Fruit fly (Drosophila melanogaster) whole organism, embryonic: ENCODE measurements around the gene CG13315.

ENCODE experiments used
- Aef1 ChIP-seq: fragments of 200-800 bp; sonication (Bioruptor generic); IDR thresholded peaks from 3 replicates; pipeline ENCODE4 v1.3.6; 2022; ENCODE audit warnings: missing biosample characterization, missing genetic modification characterization
- CG12071 ChIP-seq: fragments of 200-800 bp; sonication (Bioruptor generic); optimal IDR thresholded peaks from 3 replicates; lab custom pipeline; 2018; ENCODE audit warnings: missing biosample characterization, mild to moderate bottlenecking, missing genetic modification characterization
- CG12744 ChIP-seq: fragments of 200-800 bp; sonication (Bioruptor generic); optimal IDR thresholded peaks from 2 replicates; lab custom pipeline; 2016; ENCODE audit warnings: missing biosample characterization, missing genetic modification characterization
- CG14667 ChIP-seq: fragments of 200-800 bp; sonication (Bioruptor generic); IDR thresholded peaks from 2 replicates; pipeline ENCODE4 v1.3.6; 2022; ENCODE audit warnings: missing biosample characterization, missing genetic modification characterization
- CG17385 ChIP-seq: fragments of 200-800 bp; sonication (Bioruptor generic); optimal IDR thresholded peaks from 3 replicates; lab custom pipeline; 2018; ENCODE audit warnings: missing biosample characterization, mild to moderate bottlenecking, missing genetic modification characterization
- CG17568 ChIP-seq: fragments of 200-800 bp; sonication (Bioruptor generic); optimal IDR thresholded peaks from 2 replicates; lab custom pipeline; 2018; ENCODE audit warnings: missing biosample characterization, mild to moderate bottlenecking, missing genetic modification characterization, moderate library complexity
- CG17912 ChIP-seq: fragments of 200-800 bp; sonication (Bioruptor generic); optimal IDR thresholded peaks from 2 replicates; lab custom pipeline; 2018; ENCODE audit warnings: missing biosample characterization, mild to moderate bottlenecking, missing genetic modification characterization
- CG18599 ChIP-seq: fragments of 200-800 bp; sonication (Bioruptor generic); optimal IDR thresholded peaks from 3 replicates; lab custom pipeline; 2017; ENCODE audit warnings: missing biosample characterization, missing genetic modification characterization, mild to moderate bottlenecking, moderate library complexity, missing genetic modification reagents
- CG2875 ChIP-seq: fragments of 200-800 bp; sonication (Bioruptor generic); optimal IDR thresholded peaks from 2 replicates; lab custom pipeline; 2017; ENCODE audit warnings: missing biosample characterization, mild to moderate bottlenecking, missing genetic modification characterization, missing genetic modification reagents
- CG3847 ChIP-seq: fragments of 200-800 bp; sonication (Bioruptor generic); IDR thresholded peaks from 2 replicates; pipeline ENCODE4 v1.3.6; 2022; ENCODE audit warnings: missing biosample characterization, missing genetic modification characterization
- CG4854 ChIP-seq: fragments of 200-800 bp; sonication (Bioruptor generic); optimal IDR thresholded peaks from 2 replicates; lab custom pipeline; 2016; ENCODE audit warnings: missing biosample characterization, missing genetic modification characterization, inconsistent platforms
- CG8359 ChIP-seq: fragments of 200-800 bp; sonication (Bioruptor generic); optimal IDR thresholded peaks from 2 replicates; lab custom pipeline; 2017; ENCODE audit warnings: missing biosample characterization, mild to moderate bottlenecking, missing genetic modification characterization, borderline replicate concordance
- CG8765 ChIP-seq: fragments of 200-800 bp; sonication (Bioruptor generic); IDR thresholded peaks from 2 replicates; pipeline ENCODE4 v1.3.6; 2022; ENCODE audit warnings: missing biosample characterization, missing genetic modification characterization
- CG9609 ChIP-seq: fragments of 200-800 bp; sonication (Bioruptor generic); optimal IDR thresholded peaks from 3 replicates; lab custom pipeline; 2016; ENCODE audit warnings: missing biosample characterization, missing genetic modification characterization
- Dip3 ChIP-seq: fragments of 200-800 bp; sonication (Bioruptor generic); optimal IDR thresholded peaks from 3 replicates; lab custom pipeline; 2016; ENCODE audit warnings: missing biosample characterization, missing genetic modification characterization
- Elba2 ChIP-seq: fragments of 200-800 bp; sonication (Bioruptor generic); optimal IDR thresholded peaks from 3 replicates; lab custom pipeline; 2016; ENCODE audit warnings: missing biosample characterization, missing genetic modification characterization
- Hmr ChIP-seq: fragments of 200-800 bp; sonication (Bioruptor generic); optimal IDR thresholded peaks from 3 replicates; lab custom pipeline; 2017; ENCODE audit warnings: mild to moderate bottlenecking, missing biosample characterization, missing genetic modification reagents, missing genetic modification characterization
- Hr51 ChIP-seq, 2 experiments: fragments of 200-800 bp; sonication (Bioruptor generic); optimal IDR thresholded peaks; 2 replicates in 1 of 2; 3 replicates in 1 of 2; lab custom pipeline; 2016 to 2018; ENCODE audit warnings: missing biosample characterization in 2 of 2, missing genetic modification characterization in 2 of 2, mild to moderate bottlenecking in 1 of 2, moderate library complexity in 1 of 2
- Hr78 ChIP-seq, 2 experiments: fragments of 200-800 bp in 1 of 2; fragments of >200 bp in 1 of 2; sonication (Bioruptor generic) in 1 of 2; optimal IDR thresholded peaks; 2 replicates each; lab custom pipeline; 2017 to 2019; ENCODE audit warnings: missing biosample characterization in 2 of 2, missing genetic modification characterization in 2 of 2, mild to moderate bottlenecking in 1 of 2, moderate library complexity in 1 of 2
- Jarid2 ChIP-seq: fragments of 200-800 bp; sonication (Bioruptor generic); optimal IDR thresholded peaks from 3 replicates; lab custom pipeline; 2017; ENCODE audit warnings: mild to moderate bottlenecking, missing biosample characterization, missing genetic modification reagents, missing genetic modification characterization
- Lpt ChIP-seq: fragments of >200 bp; optimal IDR thresholded peaks from 2 replicates; lab custom pipeline; 2018; ENCODE audit warnings: missing biosample characterization, missing genetic modification characterization
- Neu2 ChIP-seq: fragments of 200-800 bp; sonication (Bioruptor generic); optimal IDR thresholded peaks from 3 replicates; lab custom pipeline; 2016; ENCODE audit warnings: missing biosample characterization, missing genetic modification characterization, borderline replicate concordance
- Nf-YB ChIP-seq: fragments of 200-800 bp; sonication (Bioruptor generic); optimal IDR thresholded peaks from 3 replicates; lab custom pipeline; 2019; ENCODE audit warnings: missing biosample characterization, mild to moderate bottlenecking, missing genetic modification characterization, moderate library complexity
- Sin3A ChIP-seq: fragments of >200 bp; optimal IDR thresholded peaks from 2 replicates; lab custom pipeline; 2018
- Six4 ChIP-seq: fragments of 200-800 bp; sonication (Bioruptor generic); optimal IDR thresholded peaks from 2 replicates; lab custom pipeline; 2016; ENCODE audit warnings: missing biosample characterization, missing genetic modification characterization
- Sry-β ChIP-seq: fragments of 200-800 bp; sonication (Bioruptor generic); optimal IDR thresholded peaks from 2 replicates; lab custom pipeline; 2018; ENCODE audit warnings: missing biosample characterization, mild to moderate bottlenecking, missing genetic modification characterization, moderate library complexity
- Ssrp ChIP-seq: fragments of 200-800 bp; sonication (Bioruptor generic); optimal IDR thresholded peaks from 2 replicates; lab custom pipeline; 2018; ENCODE audit warnings: missing biosample characterization, mild to moderate bottlenecking, missing genetic modification characterization, moderate library complexity
- Xrp1 ChIP-seq: fragments of 200-800 bp; sonication (Bioruptor generic); IDR thresholded peaks from 2 replicates; pipeline ENCODE4 v1.3.6; 2022; ENCODE audit warnings: missing biosample characterization, missing genetic modification characterization
- ab ChIP-seq: fragments of 200-800 bp; sonication (Bioruptor generic); optimal IDR thresholded peaks from 2 replicates; lab custom pipeline; 2016; ENCODE audit warnings: missing biosample characterization, missing genetic modification characterization
- ara ChIP-seq: fragments of 200-800 bp; sonication (Bioruptor generic); IDR thresholded peaks from 2 replicates; pipeline ENCODE4 v1.3.6; 2022; ENCODE audit warnings: missing biosample characterization, missing genetic modification characterization
- br ChIP-seq: fragments of >200 bp; optimal IDR thresholded peaks from 2 replicates; lab custom pipeline; 2017
- dan ChIP-seq: fragments of 200-800 bp; sonication (Bioruptor generic); IDR thresholded peaks from 2 replicates; pipeline ENCODE4 v1.3.6; 2022; ENCODE audit warnings: missing biosample characterization, missing genetic modification characterization
- dimm ChIP-seq: fragments of 200-800 bp; sonication (Bioruptor generic); IDR thresholded peaks from 2 replicates; pipeline ENCODE4 v1.3.6; 2022; ENCODE audit warnings: missing biosample characterization, missing genetic modification characterization
- dm ChIP-seq: fragments of 200-800 bp; sonication (Bioruptor generic); optimal IDR thresholded peaks from 3 replicates; lab custom pipeline; 2016; ENCODE audit warnings: missing biosample characterization, missing genetic modification characterization
- fd64A ChIP-seq: fragments of 200-800 bp; sonication (Bioruptor generic); optimal IDR thresholded peaks from 3 replicates; lab custom pipeline; 2018; ENCODE audit warnings: missing biosample characterization, mild to moderate bottlenecking, missing genetic modification characterization
- gce ChIP-seq: fragments of 200-800 bp; sonication (Bioruptor generic); IDR thresholded peaks from 3 replicates; pipeline ENCODE4 v1.3.6; 2022; ENCODE audit warnings: missing biosample characterization, missing genetic modification characterization
- gsb-n ChIP-seq: fragments of 200-800 bp; sonication (Bioruptor generic); optimal IDR thresholded peaks from 3 replicates; lab custom pipeline; 2018; ENCODE audit warnings: missing biosample characterization, mild to moderate bottlenecking, missing genetic modification characterization
- jumu ChIP-seq: fragments of 200-800 bp; sonication (Bioruptor generic); optimal IDR thresholded peaks from 3 replicates; lab custom pipeline; 2016; ENCODE audit warnings: missing biosample characterization, missing genetic modification characterization
- klu ChIP-seq: fragments of 200-800 bp; sonication (Bioruptor generic); IDR thresholded peaks from 2 replicates; pipeline ENCODE4 v1.3.6; 2022; ENCODE audit warnings: missing biosample characterization, missing genetic modification characterization
- kni ChIP-seq: fragments of 200-800 bp; sonication (Bioruptor generic); optimal IDR thresholded peaks from 3 replicates; lab custom pipeline; 2017; ENCODE audit warnings: mild to moderate bottlenecking, missing biosample characterization, missing genetic modification reagents, missing genetic modification characterization
- knrl ChIP-seq: fragments of 200-800 bp; sonication (Bioruptor generic); IDR thresholded peaks from 3 replicates; pipeline ENCODE4 v1.3.6; 2022; ENCODE audit warnings: missing biosample characterization, missing genetic modification characterization; ENCODE audit not compliant: partially characterized antibody
- luna ChIP-seq: fragments of 200-800 bp; sonication (Bioruptor generic); optimal IDR thresholded peaks from 2 replicates; lab custom pipeline; 2016; ENCODE audit warnings: missing biosample characterization, missing genetic modification characterization
- nom ChIP-seq: fragments of 200-800 bp; sonication (Bioruptor generic); optimal IDR thresholded peaks from 2 replicates; lab custom pipeline; 2017; ENCODE audit warnings: missing biosample characterization, missing genetic modification characterization, mild to moderate bottlenecking, moderate library complexity, missing genetic modification reagents
- onecut ChIP-seq: fragments of 200-800 bp; sonication (Bioruptor generic); IDR thresholded peaks from 2 replicates; pipeline ENCODE4 v1.3.6; 2022; ENCODE audit warnings: missing biosample characterization, missing genetic modification characterization
- org-1 ChIP-seq: fragments of 200-800 bp; sonication (Bioruptor generic); optimal IDR thresholded peaks from 2 replicates; lab custom pipeline; 2017; ENCODE audit warnings: missing biosample characterization, missing genetic modification characterization
- unc-4 ChIP-seq: fragments of 200-800 bp; sonication (Bioruptor generic); IDR thresholded peaks from 2 replicates; pipeline ENCODE4 v1.3.6; 2022; ENCODE audit warnings: missing biosample characterization, missing genetic modification characterization; ENCODE audit not compliant: partially characterized antibody
- usp ChIP-seq: fragments of >200 bp; optimal IDR thresholded peaks from 2 replicates; lab custom pipeline; 2017; ENCODE audit warnings: missing biosample characterization, missing genetic modification characterization
- vnd ChIP-seq: fragments of 200-800 bp; sonication (Bioruptor generic); IDR thresholded peaks from 3 replicates; pipeline ENCODE4 v1.3.6; 2022; ENCODE audit warnings: missing biosample characterization, missing genetic modification characterization; ENCODE audit not compliant: partially characterized antibody
- yki ChIP-seq: fragments of >200 bp; optimal IDR thresholded peaks from 3 replicates; lab custom pipeline; 2018
- zf30C ChIP-seq: fragments of 200-800 bp; sonication (Bioruptor generic); optimal IDR thresholded peaks from 3 replicates; lab custom pipeline; 2018; ENCODE audit warnings: missing biosample characterization, mild to moderate bottlenecking, missing genetic modification characterization

CG13315 gene

dm6 chr3L:9092356-9093103 lies 4.1 kb upstream of the CG13315 start, which contains the start of gene CG32032 (continued):
- TF ChIP-seq Sry-β (no peak), CG14667 (GFP tag; lab: Robert Waterston, UW) (no peak), Elba2 (no peak), org-1 (GFP tag; lab: Kevin White, UChicago) (no peak), CG9609 (GFP tag; lab: Kevin White, UChicago) (no peak), CG4854 (GFP tag; lab: Kevin White, UChicago) (no peak), CG17568 (GFP tag; lab: Kevin White, UChicago) (no peak), luna (GFP tag; lab: Kevin White, UChicago) (no peak), Hmr (peak; percentile 51), Sin3A (lab: Kevin White, UChicago) (no peak), dm (GFP tag; lab: Kevin White, UChicago) (no peak), CG18599 (GFP tag; lab: Kevin White, UChicago) (peak; percentile 59), gsb-n (no peak), Xrp1 (GFP tag; lab: Robert Waterston, UW) (0 out of 2 replicates have a peak, but pooled peaks have one; percentile 19), br (no peak), knrl (GFP tag; lab: Robert Waterston, UW) (no peak), Neu2 (no peak), vnd (GFP tag; lab: Robert Waterston, UW) (no peak), dan (GFP tag; lab: Robert Waterston, UW) (no peak), unc-4 (GFP tag; lab: Robert Waterston, UW) (no peak), CG17912 (GFP tag; lab: Kevin White, UChicago) (no peak), Hr51 (GFP tag; optimal IDR thresholded peaks at IDR 0.05; lab: Kevin White, UChicago) (peak in 1 of 2 experiments; percentile 51), Six4 (GFP tag; lab: Kevin White, UChicago) (no peak), yki (lab: Kevin White, UChicago) (no peak), usp (GFP tag; lab: Kevin White, UChicago) (no peak), gce (GFP tag; lab: Robert Waterston, UW) (no peak), CG17385 (GFP tag; lab: Kevin White, UChicago) (peak; percentile 42), CG8359 (GFP tag; lab: Kevin White, UChicago) (no peak), CG2875 (GFP tag; lab: Kevin White, UChicago) (no peak), dimm (GFP tag; lab: Robert Waterston, UW) (no peak), onecut (GFP tag; lab: Robert Waterston, UW) (no peak), CG12744 (GFP tag; lab: Kevin White, UChicago) (no peak), Hr78 (GFP tag; optimal IDR thresholded peaks at IDR 0.05; lab: Kevin White, UChicago) (peak in 1 of 2 experiments; percentile 64), Lpt (GFP tag; lab: Kevin White, UChicago) (no peak), kni (no peak), Dip3 (GFP tag; lab: Kevin White, UChicago) (no peak), ara (GFP tag; lab: Robert Waterston, UW) (no peak), CG12071 (GFP tag; lab: Kevin White, UChicago) (no peak), CG3847 (GFP tag; lab: Robert Waterston, UW) (no peak), Ssrp (tag; lab: Kevin White, UChicago) (no peak), CG8765 (no peak), ab (GFP tag; lab: Kevin White, UChicago) (no peak), nom (no peak), Jarid2 (no peak), jumu (no peak), Aef1 (GFP tag; lab: Robert Waterston, UW) (no peak), Nf-YB (GFP tag; lab: Kevin White, UChicago) (no peak), fd64A (GFP tag; lab: Kevin White, UChicago) (no peak), zf30C (GFP tag; lab: Kevin White, UChicago) (peak; percentile 29), klu (GFP tag; lab: Robert Waterston, UW) (0 out of 2 replicates have a peak, but pooled peaks have one; percentile 29)
